Fruit fly (Drosophila melanogaster) whole organism, embryonic: ENCODE measurements around the gene NT1.
A peak's percentile ranks its signal among the peaks of the same experiment; 100 is the strongest.

Experiments used
- Bdp1 ChIP-seq: fragments of 200-800 bp; sonication (Bioruptor generic); optimal IDR thresholded peaks from 3 replicates; lab custom pipeline; 2016; ENCODE audit warnings: missing biosample characterization, missing genetic modification characterization
- CG1024 ChIP-seq: fragments of 200-800 bp; sonication (Bioruptor generic); IDR thresholded peaks from 2 replicates; pipeline ENCODE4 v1.3.6; 2022; ENCODE audit warnings: missing biosample characterization, missing genetic modification characterization
- CG10654 ChIP-seq: fragments of 200-800 bp; sonication (Bioruptor generic); optimal IDR thresholded peaks from 2 replicates; lab custom pipeline; 2016; ENCODE audit warnings: missing biosample characterization, missing genetic modification characterization
- CG11456 ChIP-seq: fragments of 200-800 bp; sonication (Bioruptor generic); IDR thresholded peaks from 3 replicates; pipeline ENCODE4 v1.3.6; 2022; ENCODE audit warnings: missing biosample characterization, missing genetic modification characterization
- CG11504 ChIP-seq: fragments of 200-800 bp; sonication (Bioruptor generic); optimal IDR thresholded peaks from 3 replicates; lab custom pipeline; 2019; ENCODE audit warnings: missing biosample characterization, mild to moderate bottlenecking, missing genetic modification characterization, moderate library complexity
- CG11695 ChIP-seq: fragments of 200-800 bp; sonication (Bioruptor generic); IDR thresholded peaks from 3 replicates; pipeline ENCODE4 v1.3.6; 2022; ENCODE audit warnings: missing biosample characterization, missing genetic modification characterization
- CG14710 ChIP-seq: fragments of 200-800 bp; sonication (Bioruptor generic); optimal IDR thresholded peaks from 3 replicates; lab custom pipeline; 2019; ENCODE audit warnings: missing biosample characterization, mild to moderate bottlenecking, missing genetic modification characterization, moderate library complexity
- CG14965 ChIP-seq: fragments of 200-800 bp; sonication (Bioruptor generic); optimal IDR thresholded peaks from 2 replicates; lab custom pipeline; 2016; ENCODE audit warnings: missing biosample characterization, missing genetic modification characterization, borderline replicate concordance
- CG15269 ChIP-seq: fragments of 200-800 bp; sonication (Bioruptor generic); optimal IDR thresholded peaks from 2 replicates; lab custom pipeline; 2018; ENCODE audit warnings: missing biosample characterization, mild to moderate bottlenecking, missing genetic modification characterization, moderate library complexity
- CG1529 ChIP-seq: fragments of 200-800 bp; sonication (Bioruptor generic); optimal IDR thresholded peaks from 3 replicates; lab custom pipeline; 2018; ENCODE audit warnings: missing biosample characterization, missing genetic modification characterization
- CG16813 ChIP-seq: fragments of 200-800 bp; sonication (Bioruptor generic); IDR thresholded peaks from 3 replicates; pipeline ENCODE4 v1.3.6; 2022; ENCODE audit warnings: missing biosample characterization, missing genetic modification characterization; ENCODE audit not compliant: partially characterized antibody
- CG17568 ChIP-seq: fragments of 200-800 bp; sonication (Bioruptor generic); optimal IDR thresholded peaks from 2 replicates; lab custom pipeline; 2018; ENCODE audit warnings: missing biosample characterization, mild to moderate bottlenecking, missing genetic modification characterization, moderate library complexity
- CG18011 ChIP-seq: fragments of 200-800 bp; sonication (Bioruptor generic); optimal IDR thresholded peaks from 2 replicates; lab custom pipeline; 2017; ENCODE audit warnings: missing biosample characterization, missing genetic modification characterization, mild to moderate bottlenecking, moderate library complexity, missing genotype
- CG1832 ChIP-seq: fragments of 200-800 bp; sonication (Bioruptor generic); optimal IDR thresholded peaks from 2 replicates; lab custom pipeline; 2017; ENCODE audit warnings: missing biosample characterization, mild to moderate bottlenecking, missing genetic modification characterization, inconsistent platforms
- CG2116 ChIP-seq: fragments of 200-800 bp; sonication (Bioruptor generic); optimal IDR thresholded peaks from 3 replicates; lab custom pipeline; 2018; ENCODE audit warnings: missing biosample characterization, mild to moderate bottlenecking, missing genetic modification characterization
- CG2202 ChIP-seq: fragments of 200-800 bp; sonication (Bioruptor generic); optimal IDR thresholded peaks from 2 replicates; lab custom pipeline; 2018; ENCODE audit warnings: missing biosample characterization, mild to moderate bottlenecking, missing genetic modification characterization
- CG3407 ChIP-seq: fragments of 200-800 bp; sonication (Bioruptor generic); optimal IDR thresholded peaks from 2 replicates; lab custom pipeline; 2018; ENCODE audit warnings: missing biosample characterization, mild to moderate bottlenecking, missing genetic modification characterization
- CG34422 ChIP-seq: fragments of 200-800 bp; sonication (Bioruptor generic); IDR thresholded peaks from 3 replicates; pipeline ENCODE4 v1.3.6; 2022; ENCODE audit warnings: missing biosample characterization, missing genetic modification characterization
- CG6254 ChIP-seq: fragments of 200-800 bp; sonication (Bioruptor generic); optimal IDR thresholded peaks from 3 replicates; lab custom pipeline; 2017; ENCODE audit warnings: mild to moderate bottlenecking, missing biosample characterization, missing genetic modification reagents, missing genetic modification characterization
- CG6683 ChIP-seq: fragments of 200-800 bp; sonication (Bioruptor generic); optimal IDR thresholded peaks from 2 replicates; lab custom pipeline; 2017; ENCODE audit warnings: missing biosample characterization, mild to moderate bottlenecking, missing genetic modification characterization, missing genetic modification reagents
- CG6689 ChIP-seq: fragments of 200-800 bp; sonication (Bioruptor generic); IDR thresholded peaks from 2 replicates; pipeline ENCODE4 v1.3.6; 2022; ENCODE audit warnings: missing biosample characterization, missing genetic modification characterization
- CG6813 ChIP-seq: fragments of 200-800 bp; sonication (Bioruptor generic); optimal IDR thresholded peaks from 2 replicates; lab custom pipeline; 2017; ENCODE audit warnings: missing biosample characterization, missing genetic modification characterization, mild to moderate bottlenecking, moderate library complexity, missing genetic modification reagents
- CG7372 ChIP-seq: fragments of 200-800 bp; sonication (Bioruptor generic); IDR thresholded peaks from 2 replicates; pipeline ENCODE4 v1.3.6; 2022; ENCODE audit warnings: missing biosample characterization, missing genetic modification characterization
- CG7987 ChIP-seq: fragments of 200-800 bp; sonication (Bioruptor generic); optimal IDR thresholded peaks from 2 replicates; lab custom pipeline; 2018; ENCODE audit warnings: missing biosample characterization, mild to moderate bottlenecking, missing genetic modification characterization, moderate library complexity
- CG8089 ChIP-seq: fragments of 200-800 bp; sonication (Bioruptor generic); optimal IDR thresholded peaks from 3 replicates; lab custom pipeline; 2016; ENCODE audit warnings: missing biosample characterization, missing genetic modification characterization
- CG8359 ChIP-seq: fragments of 200-800 bp; sonication (Bioruptor generic); optimal IDR thresholded peaks from 2 replicates; lab custom pipeline; 2017; ENCODE audit warnings: missing biosample characterization, mild to moderate bottlenecking, missing genetic modification characterization, borderline replicate concordance
- CG8388 ChIP-seq: fragments of 200-800 bp; sonication (Bioruptor generic); optimal IDR thresholded peaks from 2 replicates; lab custom pipeline; 2019; ENCODE audit warnings: missing biosample characterization, mild to moderate bottlenecking, missing genetic modification characterization, moderate library complexity
- CG8478 ChIP-seq: fragments of >200 bp; optimal IDR thresholded peaks from 2 replicates; lab custom pipeline; 2018
- CG9817 ChIP-seq: fragments of 200-800 bp; sonication (Bioruptor generic); optimal IDR thresholded peaks from 2 replicates; lab custom pipeline; 2018; ENCODE audit warnings: missing biosample characterization, mild to moderate bottlenecking, missing genetic modification characterization, moderate library complexity
- ERR ChIP-seq: fragments of 200-800 bp; sonication (Bioruptor generic); optimal IDR thresholded peaks from 2 replicates; lab custom pipeline; 2016; ENCODE audit warnings: missing biosample characterization, missing genetic modification characterization
- Lpt ChIP-seq: fragments of >200 bp; optimal IDR thresholded peaks from 2 replicates; lab custom pipeline; 2018; ENCODE audit warnings: missing biosample characterization, missing genetic modification characterization
- Mes4 ChIP-seq: fragments of 200-800 bp; sonication (Bioruptor generic); optimal IDR thresholded peaks from 2 replicates; lab custom pipeline; 2016; ENCODE audit warnings: missing biosample characterization, missing genetic modification characterization
- Nf-YC ChIP-seq: fragments of 200-800 bp; optimal IDR thresholded peaks from 3 replicates; lab custom pipeline; 2019; ENCODE audit warnings: missing biosample characterization, mild to moderate bottlenecking, missing genetic modification characterization, moderate library complexity
- Ravus ChIP-seq: fragments of 200-800 bp; sonication (Bioruptor generic); IDR thresholded peaks from 2 replicates; pipeline ENCODE4 v1.3.6; 2022; ENCODE audit warnings: missing biosample characterization, missing genetic modification characterization
- Sry-β ChIP-seq: fragments of 200-800 bp; sonication (Bioruptor generic); optimal IDR thresholded peaks from 2 replicates; lab custom pipeline; 2018; ENCODE audit warnings: missing biosample characterization, mild to moderate bottlenecking, missing genetic modification characterization, moderate library complexity
- aop ChIP-seq: fragments of 200-800 bp; sonication (Bioruptor generic); IDR thresholded peaks from 2 replicates; pipeline ENCODE4 v1.3.6; 2022; ENCODE audit warnings: missing biosample characterization, missing genetic modification characterization
- cad ChIP-seq: fragments of >200 bp; optimal IDR thresholded peaks from 2 replicates; lab custom pipeline; 2017; ENCODE audit warnings: missing biosample characterization, missing genetic modification characterization
- cato ChIP-seq: fragments of 200-800 bp; sonication (Bioruptor generic); optimal IDR thresholded peaks from 2 replicates; lab custom pipeline; 2016; ENCODE audit warnings: missing biosample characterization, missing genetic modification characterization, borderline replicate concordance
- fu2 ChIP-seq: fragments of 200-800 bp; sonication (Bioruptor generic); optimal IDR thresholded peaks from 2 replicates; lab custom pipeline; 2016; ENCODE audit warnings: missing biosample characterization, missing genetic modification characterization
- h ChIP-seq: fragments of >200 bp; optimal IDR thresholded peaks from 2 replicates; lab custom pipeline; 2017
- ham ChIP-seq: fragments of 200-800 bp; sonication (Bioruptor generic); IDR thresholded peaks from 2 replicates; pipeline ENCODE4 v1.3.6; 2022; ENCODE audit warnings: missing biosample characterization, missing genetic modification characterization
- hb ChIP-seq: fragments of 200-800 bp; sonication (Bioruptor generic); IDR thresholded peaks from 3 replicates; pipeline ENCODE4 v1.3.6; 2022; ENCODE audit warnings: missing biosample characterization, missing genetic modification characterization; ENCODE audit not compliant: partially characterized antibody
- ken ChIP-seq: fragments of 200-800 bp; sonication (Bioruptor generic); IDR thresholded peaks from 3 replicates; pipeline ENCODE4 v1.3.6; 2022; ENCODE audit warnings: missing biosample characterization, missing genetic modification characterization
- klu ChIP-seq: fragments of 200-800 bp; sonication (Bioruptor generic); IDR thresholded peaks from 2 replicates; pipeline ENCODE4 v1.3.6; 2022; ENCODE audit warnings: missing biosample characterization, missing genetic modification characterization
- lilli ChIP-seq: fragments of 200-800 bp; sonication (Bioruptor generic); optimal IDR thresholded peaks from 3 replicates; lab custom pipeline; 2016; ENCODE audit warnings: missing biosample characterization, missing genetic modification characterization
- luna ChIP-seq: fragments of 200-800 bp; sonication (Bioruptor generic); optimal IDR thresholded peaks from 2 replicates; lab custom pipeline; 2016; ENCODE audit warnings: missing biosample characterization, missing genetic modification characterization
- rib ChIP-seq: fragments of 200-800 bp; sonication (Bioruptor generic); IDR thresholded peaks from 2 replicates; pipeline ENCODE4 v1.3.6; 2022; ENCODE audit warnings: missing biosample characterization, missing genetic modification characterization
- slou ChIP-seq: fragments of 200-800 bp; sonication (Bioruptor generic); optimal IDR thresholded peaks from 3 replicates; lab custom pipeline; 2016; ENCODE audit warnings: missing biosample characterization, missing genetic modification characterization
- sob ChIP-seq: fragments of 200-800 bp; sonication (Bioruptor generic); IDR thresholded peaks from 2 replicates; pipeline ENCODE4 v1.3.6; 2022; ENCODE audit warnings: missing biosample characterization, missing genetic modification characterization
- ssp ChIP-seq: fragments of 200-800 bp; sonication (Bioruptor generic); IDR thresholded peaks from 2 replicates; pipeline ENCODE4 v1.3.6; 2022; ENCODE audit warnings: missing biosample characterization, missing genetic modification characterization
- stwl ChIP-seq: fragments of 200-800 bp; sonication (Bioruptor generic); optimal IDR thresholded peaks from 3 replicates; lab custom pipeline; 2018; ENCODE audit warnings: missing biosample characterization, mild to moderate bottlenecking, missing genetic modification characterization, moderate library complexity
- tgo ChIP-seq: fragments of 200-800 bp; sonication (Bioruptor generic); IDR thresholded peaks from 3 replicates; pipeline ENCODE4 v1.3.6; 2022; ENCODE audit warnings: missing biosample characterization, missing genetic modification characterization

NT1 gene

DNA sequence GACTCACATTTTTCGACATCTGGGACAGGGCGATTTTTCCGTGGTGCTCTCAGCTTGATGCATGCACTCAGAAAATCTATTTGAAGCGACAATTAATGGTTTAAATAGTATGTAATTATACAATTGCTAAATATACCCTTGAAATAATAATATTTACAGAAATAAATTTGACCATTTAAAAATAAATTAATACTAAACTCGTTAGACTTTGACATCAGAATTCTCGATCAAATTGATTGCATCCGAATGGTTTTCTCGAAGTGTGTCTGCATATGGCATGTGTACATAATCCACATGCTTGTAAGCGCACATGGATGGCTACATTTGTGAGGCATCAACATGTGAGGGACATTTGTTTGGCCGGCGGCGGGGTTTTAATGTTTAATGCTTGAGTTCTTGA, 38.4 kb upstream of the NT1 start (continued):
- TF ChIP-seq luna (no peak), ERR (GFP tag; lab: Kevin White, UChicago) (no peak), CG7372 (GFP tag; lab: Robert Waterston, UW) (no peak), CG11504 (tag; lab: Kevin White, UChicago) (peak; percentile 77), CG17568 (GFP tag; lab: Kevin White, UChicago) (peak; percentile 54), CG14710 (tag; lab: Kevin White, UChicago) (peak; percentile 90), CG15269 (peak; percentile 42), CG2202 (tag; lab: Kevin White, UChicago) (peak; percentile 79), CG10654 (peak; percentile 53), CG3407 (GFP tag; lab: Kevin White, UChicago) (peak; percentile 40), cad (GFP tag; lab: Kevin White, UChicago) (no peak), CG2116 (GFP tag; lab: Kevin White, UChicago) (peak; percentile 28), h (lab: Kevin White, UChicago) (no peak), rib (GFP tag; lab: Robert Waterston, UW) (no peak), CG8478 (lab: Kevin White, UChicago) (no peak), Sry-β (no peak), stwl (tag; lab: Kevin White, UChicago) (peak; percentile 42), CG6689 (GFP tag; lab: Robert Waterston, UW) (peak; percentile 62), CG9817 (tag; lab: Kevin White, UChicago) (no peak), klu (GFP tag; lab: Robert Waterston, UW) (no peak), CG8388 (GFP tag; lab: Kevin White, UChicago) (peak; percentile 77), Lpt (no peak), CG18011 (GFP tag; lab: Kevin White, UChicago) (no peak), ssp (GFP tag; lab: Robert Waterston, UW) (peak; percentile 55), CG6254 (peak; percentile 73), Nf-YC (tag; lab: Kevin White, UChicago) (no peak), sob (GFP tag; lab: Robert Waterston, UW) (no peak; the same call in 1 of the 2 replicates), Ravus (GFP tag; lab: Robert Waterston, UW) (no peak), CG1024 (GFP tag; lab: Robert Waterston, UW) (peak; percentile 35; the same call in 1 of the 2 replicates), CG14965 (GFP tag; lab: Kevin White, UChicago) (no peak), Bdp1 (no peak), CG8089 (GFP tag; lab: Kevin White, UChicago) (no peak), hb (GFP tag; lab: Robert Waterston, UW) (no peak), aop (GFP tag; lab: Robert Waterston, UW) (no peak), CG8359 (GFP tag; lab: Kevin White, UChicago) (peak; percentile 5), CG1529 (GFP tag; lab: Kevin White, UChicago) (peak; percentile 54), CG11456 (GFP tag; lab: Robert Waterston, UW) (no peak), CG1832 (no peak), CG11695 (GFP tag; lab: Robert Waterston, UW) (peak; percentile 72), ken (peak; percentile 50; the same call in 1 of the 3 replicates), Mes4 (no peak), slou (GFP tag; lab: Kevin White, UChicago) (no peak), CG6813 (GFP tag; lab: Kevin White, UChicago) (peak; percentile 46), CG6683 (GFP tag; lab: Kevin White, UChicago) (no peak), fu2 (no peak), ham (GFP tag; lab: Robert Waterston, UW) (no peak), lilli (GFP tag; lab: Kevin White, UChicago) (peak; percentile 29), cato (GFP tag; lab: Kevin White, UChicago) (peak; percentile 35), tgo (no peak), CG16813 (GFP tag; lab: Robert Waterston, UW) (no peak), CG7987 (GFP tag; lab: Kevin White, UChicago) (peak; percentile 2), CG34422 (GFP tag; lab: Robert Waterston, UW) (peak; percentile 31; the same call in 1 of the 3 replicates)
